Worm (Caenorhabditis elegans): ENCODE measurements around the gene deg-3.

deg-3 gene

ce11 chrV:11412125-11412524 lies 2.8 kb downstream of the deg-3 start (continued):
- TF ChIP-seq Y95B8A.8 (GFP tag; IDR thresholded peaks at IDR 0.05) (no peak), ztf-22 (GFP tag; optimal IDR thresholded peaks at IDR 0.05) (no peak), egl-44 (GFP tag; IDR thresholded peaks at IDR 0.05) (no peak)

- no peak for TF ChIP-seq B0261.1 (tag; optimal IDR thresholded peaks at IDR 0.05)
- TF ChIP-seq F37B4.10 (GFP tag; IDR thresholded peaks at IDR 0.05): no peak
These were observed 3.9 kb downstream of the deg-3 start, which contains the start of the genes K03B8.8 and grl-3 for ce11 chrV:11410902-11411561. Gene K03B8.8, minus strand, starts transcription at chrV:11411002. Gene grl-3, plus strand, starts transcription at chrV:11411511.

ce11 chrV:11407251-11407650 lies 7.7 kb downstream of the deg-3 start, which contains the start of gene K03B8.6:
Gene K03B8.6, plus strand, starts transcription at chrV:11407584.
- TF ChIP-seq mxl-1 (tag; optimal IDR thresholded peaks at IDR 0.05) (no peak), ets-4 (GFP tag; optimal IDR thresholded peaks at IDR 0.05) (no peak), ceh-40 (GFP tag; IDR thresholded peaks at IDR 0.05) (no peak), nhr-120 (GFP tag; IDR thresholded peaks at IDR 0.05) (no peak), T07F8.4 (tag; optimal IDR thresholded peaks at IDR 0.05) (no peak), nhr-90 (tag; optimal IDR thresholded peaks at IDR 0.05) (no peak), dox-1 (GFP tag; IDR thresholded peaks at IDR 0.05) (no peak), athp-1 (tag; optimal IDR thresholded peaks at IDR 0.05) (no peak), F23B12.7 (tag; optimal IDR thresholded peaks at IDR 0.05; ENCODE audit: insufficient read depth) (no peak), lir-1 (GFP tag; conservative IDR thresholded peaks at IDR 0.05) (no peak)

- TF ChIP-seq dpff-1 (tag; optimal IDR thresholded peaks at IDR 0.05) (no peak), mes-4 (tag; optimal IDR thresholded peaks at IDR 0.05) (no peak), ceh-58 (GFP tag; IDR thresholded peaks at IDR 0.05) (no peak), lin-35 (GFP tag; optimal IDR thresholded peaks at IDR 0.05) (no peak), snpc-1.1 (tag; optimal IDR thresholded peaks at IDR 0.05; ENCODE audit: insufficient read depth) (no peak), ztf-28 (GFP tag; IDR thresholded peaks at IDR 0.05) (no peak)
These were observed 11.3 kb downstream of the deg-3 start for ce11 chrV:11403702-11404101.

ce11 chrV:11403059-11403458 lies 11.9 kb downstream of the deg-3 start:
- TF ChIP-seq die-1 (tag; optimal IDR thresholded peaks at IDR 0.05) (no peak), chd-7 (tag; optimal IDR thresholded peaks at IDR 0.05) (no peak), lin-35 (GFP tag; optimal IDR thresholded peaks at IDR 0.05) (no peak), hmg-1.2 (GFP tag; IDR thresholded peaks at IDR 0.05) (no peak), B0035.1 (tag; optimal IDR thresholded peaks at IDR 0.05) (no peak), mel-28 (tag; optimal IDR thresholded peaks at IDR 0.05; ENCODE audit: borderline replicate concordance) (no peak), mcd-1 (GFP tag; IDR thresholded peaks at IDR 0.05) (no peak), cebp-2 (GFP tag; IDR thresholded peaks at IDR 0.05) (no peak), efl-1 (GFP tag; optimal IDR thresholded peaks at IDR 0.05) (no peak), nhr-120 (GFP tag; IDR thresholded peaks at IDR 0.05) (no peak), nfya-2 (GFP tag; IDR thresholded peaks at IDR 0.05) (no peak), ceh-100 (GFP tag; IDR thresholded peaks at IDR 0.05) (no peak)

ce11 chrV:11402610-11403009 lies 12.3 kb downstream of the deg-3 start, which contains the start of gene nas-19:
Gene nas-19, minus strand, starts transcription at chrV:11402710.
- TF ChIP-seq ceh-58 (GFP tag; IDR thresholded peaks at IDR 0.05) (no peak), nhr-90 (tag; optimal IDR thresholded peaks at IDR 0.05) (no peak), somi-1 (GFP tag; optimal IDR thresholded peaks at IDR 0.05) (no peak), athp-1 (tag; optimal IDR thresholded peaks at IDR 0.05) (no peak), ZK185.1 (tag; optimal IDR thresholded peaks at IDR 0.05; ENCODE audit: poor library complexity, severe bottlenecking) (no peak), him-1 (tag; optimal IDR thresholded peaks at IDR 0.05) (no peak), cebp-2 (GFP tag; IDR thresholded peaks at IDR 0.05) (no peak)
